Fruit fly (Drosophila melanogaster): ENCODE data around the gene Prosalpha2.

The Prosalpha2 gene

DNA sequence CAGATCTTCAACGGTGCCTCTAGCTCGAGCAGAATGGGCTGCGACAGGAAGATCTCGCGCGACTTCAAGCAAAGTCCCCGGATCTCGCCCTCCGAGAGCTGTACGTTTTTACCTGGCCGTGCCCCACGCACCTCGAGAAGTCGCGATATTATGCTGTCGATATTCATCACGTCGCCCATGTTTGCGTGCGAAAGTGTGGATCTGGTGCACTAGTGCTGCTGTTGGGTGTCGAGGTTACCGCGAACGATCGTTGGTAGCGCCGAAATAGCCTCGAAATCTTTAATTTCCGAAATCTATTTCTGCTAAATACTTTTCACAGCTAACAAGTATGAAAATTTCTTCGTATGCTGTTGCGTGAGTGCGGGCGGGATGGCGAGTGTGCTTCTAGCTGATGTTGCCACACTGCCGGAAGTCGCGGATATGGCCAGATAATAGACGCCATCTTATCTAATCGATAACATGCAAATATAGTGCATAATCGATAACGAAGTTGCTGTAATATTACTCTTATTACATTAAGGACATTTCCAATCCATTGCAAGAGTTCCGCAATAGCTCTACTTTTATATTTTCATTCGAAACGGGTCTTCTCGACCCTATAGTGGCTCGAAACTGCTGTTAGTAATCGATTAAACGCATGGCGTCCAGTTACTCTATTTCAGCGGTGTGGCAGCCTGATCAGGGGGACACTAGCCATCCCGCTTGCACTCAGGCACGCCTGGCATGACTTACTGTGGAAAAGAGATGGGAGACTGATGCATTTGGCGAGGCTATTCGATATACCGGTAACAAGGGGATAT is 5.4 kb upstream of the Prosalpha2 start, which contains the start of gene Pp1-87B (continued):
- no peak for TF ChIP-seq cas (GFP tag; IDR thresholded peaks at IDR 0.05)
- no peak for TF ChIP-seq chn (GFP tag; optimal IDR thresholded peaks at IDR 0.05)
- TF ChIP-seq ab (GFP tag; optimal IDR thresholded peaks at IDR 0.05) = no peak
- no peak for TF ChIP-seq lbe (GFP tag; optimal IDR thresholded peaks at IDR 0.05)
- no peak for TF ChIP-seq ind (GFP tag; optimal IDR thresholded peaks at IDR 0.05)
- TF ChIP-seq Ets97D (GFP tag; optimal IDR thresholded peaks at IDR 0.05) = peak; percentile 94
- no peak for TF ChIP-seq pan (optimal IDR thresholded peaks at IDR 0.05)
- no peak for TF ChIP-seq pan (GFP tag; optimal IDR thresholded peaks at IDR 0.05 in 1 of 2, IDR thresholded peaks at IDR 0.05 in 1 of 2)
- TF ChIP-seq CG1233 (GFP tag; optimal IDR thresholded peaks at IDR 0.05) = no peak
- no peak for TF ChIP-seq CG7357 (GFP tag; IDR thresholded peaks at IDR 0.05)
- TF ChIP-seq sima (GFP tag; optimal IDR thresholded peaks at IDR 0.05) = no peak
- peak; percentile 31; the same call in 1 of the 3 replicates for TF ChIP-seq CG34422 (GFP tag; IDR thresholded peaks at IDR 0.05)
- no peak for TF ChIP-seq B-H1 (GFP tag; IDR thresholded peaks at IDR 0.05)
- no peak for TF ChIP-seq sr (GFP tag; IDR thresholded peaks at IDR 0.05)
- TF ChIP-seq prd (optimal IDR thresholded peaks at IDR 0.05) = no peak
- peak; percentile 22; the same call in 1 of the 3 replicates for TF ChIP-seq prd (GFP tag; IDR thresholded peaks at IDR 0.05)
- TF ChIP-seq CG6654 (GFP tag; optimal IDR thresholded peaks at IDR 0.05) = no peak
- no peak for TF ChIP-seq ftz-f1 (GFP tag; optimal IDR thresholded peaks at IDR 0.05)
- no peak for TF ChIP-seq sens-2 (GFP tag; IDR thresholded peaks at IDR 0.05)
- no peak for TF ChIP-seq CG2875 (GFP tag; optimal IDR thresholded peaks at IDR 0.05)
- no peak for TF ChIP-seq CG13894 (tag; optimal IDR thresholded peaks at IDR 0.05)
- TF ChIP-seq CG43689 (GFP tag; IDR thresholded peaks at IDR 0.05) = no peak
- peak; percentile 39 for TF ChIP-seq CG9727 (GFP tag; optimal IDR thresholded peaks at IDR 0.05)
- TF ChIP-seq bab2 (GFP tag; optimal IDR thresholded peaks at IDR 0.05) = no peak
- TF ChIP-seq Chrac-16 (GFP tag; optimal IDR thresholded peaks at IDR 0.05) = no peak
- TF ChIP-seq fd96Cb (tag; optimal IDR thresholded peaks at IDR 0.05) = no peak
- TF ChIP-seq NK7.1 (GFP tag; optimal IDR thresholded peaks at IDR 0.05) = no peak
- TF ChIP-seq CG9932 (GFP tag; IDR thresholded peaks at IDR 0.05) = no peak
- TF ChIP-seq CG6175 (GFP tag; IDR thresholded peaks at IDR 0.05) = no peak
- TF ChIP-seq CG16815 (GFP tag; optimal IDR thresholded peaks at IDR 0.05) = no peak
- TF ChIP-seq CG7963 (GFP tag; IDR thresholded peaks at IDR 0.05; ENCODE audit: partially characterized antibody) = no peak
- peak; percentile 92 for TF ChIP-seq hkb (optimal IDR thresholded peaks at IDR 0.05)
- no peak for TF ChIP-seq hkb (GFP tag; IDR thresholded peaks at IDR 0.05)
- TF ChIP-seq crol (GFP tag; IDR thresholded peaks at IDR 0.05) = no peak
- no peak for TF ChIP-seq CG31224 (GFP tag; IDR thresholded peaks at IDR 0.05)
- no peak for TF ChIP-seq nau (GFP tag; optimal IDR thresholded peaks at IDR 0.05)
- no peak for TF ChIP-seq so (GFP tag; IDR thresholded peaks at IDR 0.05)
- TF ChIP-seq shn (GFP tag; optimal IDR thresholded peaks at IDR 0.05) = peak; percentile 26
- no peak for TF ChIP-seq kah (GFP tag; optimal IDR thresholded peaks at IDR 0.05)
- no peak for TF ChIP-seq Doc2 (GFP tag; IDR thresholded peaks at IDR 0.05)
- no peak for TF ChIP-seq CG11398 (GFP tag; optimal IDR thresholded peaks at IDR 0.05)
- no peak for TF ChIP-seq Atf-2 (GFP tag; optimal IDR thresholded peaks at IDR 0.05)
- TF ChIP-seq CG10565 (GFP tag; optimal IDR thresholded peaks at IDR 0.05) = no peak
- peak; percentile 38 for TF ChIP-seq CG3995 (GFP tag; optimal IDR thresholded peaks at IDR 0.05)
- TF ChIP-seq CG14667 (GFP tag; IDR thresholded peaks at IDR 0.05) = no peak
- TF ChIP-seq en (GFP tag; optimal IDR thresholded peaks at IDR 0.05) = no peak
- TF ChIP-seq CG8478 (optimal IDR thresholded peaks at IDR 0.05) = peak; percentile 97
- TF ChIP-seq dimm (GFP tag; IDR thresholded peaks at IDR 0.05) = no peak
- no peak for TF ChIP-seq CG15479 (GFP tag; optimal IDR thresholded peaks at IDR 0.05)
- TF ChIP-seq CG7786 (GFP tag; optimal IDR thresholded peaks at IDR 0.05) = peak; percentile 2
- no peak for TF ChIP-seq CG12071 (GFP tag; optimal IDR thresholded peaks at IDR 0.05)
- no peak for TF ChIP-seq Bteb2 (GFP tag; optimal IDR thresholded peaks at IDR 0.05)
- peak in 1 of 2 experiments; percentile 30 for TF ChIP-seq Dfd (GFP tag; optimal IDR thresholded peaks at IDR 0.05)

All from whole organism, embryonic.